Fruit fly (Drosophila melanogaster) whole organism, embryonic: ENCODE data around the gene Tim17b1.

Experiments used
- CG30403 ChIP-seq: fragments of 200-800 bp; sonication (Bioruptor generic); optimal IDR thresholded peaks from 3 replicates; lab custom pipeline; 2016; ENCODE audit warnings: missing biosample characterization, missing genetic modification characterization
- CG32767 ChIP-seq: fragments of 200-800 bp; sonication (Bioruptor generic); IDR thresholded peaks from 2 replicates; pipeline ENCODE4 v1.3.6; 2022; ENCODE audit warnings: missing biosample characterization, missing genetic modification characterization
- Dref ChIP-seq: fragments of 200-800 bp; sonication (Bioruptor generic); IDR thresholded peaks from 2 replicates; pipeline ENCODE4 v1.3.6; 2022; ENCODE audit warnings: missing biosample characterization, missing genetic modification characterization
- GATAe ChIP-seq: fragments of 200-800 bp; sonication (Bioruptor generic); conservative IDR thresholded peaks from 2 replicates; pipeline ENCODE4 v1.3.6; 2022; ENCODE audit warnings: missing biosample characterization, missing genetic modification characterization
- Hr78 ChIP-seq, 2 experiments: fragments of 200-800 bp in 1 of 2; fragments of >200 bp in 1 of 2; sonication (Bioruptor generic) in 1 of 2; optimal IDR thresholded peaks; 2 replicates each; lab custom pipeline; 2017 to 2019; ENCODE audit warnings: missing biosample characterization in 2 of 2, missing genetic modification characterization in 2 of 2, mild to moderate bottlenecking in 1 of 2, moderate library complexity in 1 of 2

DNA sequence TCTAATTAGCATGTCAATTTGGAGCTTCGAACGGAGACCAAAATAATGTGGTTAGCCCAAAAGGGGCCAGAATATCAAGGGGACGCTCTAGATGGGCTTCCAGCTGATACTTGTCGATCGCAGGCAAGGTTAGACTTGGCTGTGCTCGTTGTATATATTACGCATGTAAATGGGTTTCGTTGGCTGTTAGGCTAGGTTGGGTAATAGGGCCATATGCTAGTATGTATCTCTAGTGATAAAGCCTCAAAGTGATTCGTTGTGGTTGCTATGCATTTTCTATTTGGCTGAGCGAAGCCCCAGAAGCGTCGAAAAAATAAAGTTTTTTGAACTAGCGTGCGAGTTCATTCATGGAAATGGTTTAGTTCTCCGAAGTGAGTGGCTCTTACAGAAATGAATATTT is 9.2 kb upstream of the Tim17b1 start:
- TF ChIP-seq CG32767, result 0 out of 2 replicates have a peak, but pooled peaks have one; percentile 29
- no peak for TF ChIP-seq CG30403 (GFP tag; lab: Kevin White, UChicago)
- TF ChIP-seq Dref, result no peak
- no peak for TF ChIP-seq GATAe (GFP tag; lab: Robert Waterston, UW)
- no peak for TF ChIP-seq Hr78 (GFP tag; optimal IDR thresholded peaks at IDR 0.05; lab: Kevin White, UChicago)
